Fruit fly (Drosophila melanogaster) ovary, adult (tissue): Measurements from ENCODE around the gene Coq8.

Experiments
- CG17801 ChIP-seq: fragments of 200-800 bp; optimal IDR thresholded peaks from 2 replicates; lab custom pipeline; 2019; ENCODE audit warnings: missing biosample characterization, mild to moderate bottlenecking, missing genetic modification characterization, moderate library complexity; ENCODE audit not compliant: partially characterized antibody

Coq8 gene

DNA sequence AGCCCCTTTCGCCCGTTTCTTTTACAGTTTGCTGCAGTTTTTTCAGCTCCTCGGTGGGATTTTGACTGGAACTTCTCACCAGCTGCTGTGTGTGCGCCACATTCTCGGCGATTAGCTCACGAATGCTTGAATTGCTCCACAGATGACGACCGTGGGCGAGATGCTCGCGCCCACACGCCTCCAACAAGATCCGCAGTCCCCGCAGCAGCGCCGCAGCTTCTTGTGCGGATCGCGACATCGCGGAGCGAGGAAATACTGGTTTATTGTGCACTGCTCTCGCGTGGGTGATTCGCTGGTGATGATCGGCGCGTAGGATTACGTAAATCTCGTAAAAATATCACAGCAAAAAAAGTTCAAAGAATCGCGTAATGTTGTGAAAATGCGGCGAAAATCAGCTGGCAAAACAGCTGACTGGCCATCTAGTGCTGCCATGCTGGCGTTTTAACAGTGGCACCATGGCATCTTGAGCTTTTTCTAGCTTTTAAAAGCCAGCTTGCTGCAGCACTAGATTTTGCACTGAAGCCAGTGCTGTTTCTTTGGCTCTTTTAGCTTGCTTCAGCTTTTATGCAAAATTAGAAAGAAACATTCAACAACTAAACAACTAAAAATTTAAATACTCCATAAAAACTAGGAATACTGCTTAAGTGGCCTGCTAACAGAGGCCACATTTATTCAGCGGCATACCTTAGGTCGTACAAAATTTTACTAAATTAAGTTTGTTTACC lies at the start of gene Coq8:
TSS of gene Coq8 (minus strand) at position 397 of the 725 bp plus-strand sequence.
- TF ChIP-seq CG17801 (GFP tag; lab: Kevin White, UChicago): no peak

- TF ChIP-seq CG17801 (GFP tag; lab: Kevin White, UChicago): no peak
Measured at dm6 chrX:12947670-12948069, 46.8 kb upstream of the Coq8 start.

- TF ChIP-seq CG17801 (GFP tag; lab: Kevin White, UChicago): no peak
Measured at dm6 chrX:12940396-12940795, 39.5 kb upstream of the Coq8 start.

dm6 chrX:12939951-12940350 lies 39.0 kb upstream of the Coq8 start:
- TF ChIP-seq CG17801 (GFP tag; lab: Kevin White, UChicago): no peak

DNA sequence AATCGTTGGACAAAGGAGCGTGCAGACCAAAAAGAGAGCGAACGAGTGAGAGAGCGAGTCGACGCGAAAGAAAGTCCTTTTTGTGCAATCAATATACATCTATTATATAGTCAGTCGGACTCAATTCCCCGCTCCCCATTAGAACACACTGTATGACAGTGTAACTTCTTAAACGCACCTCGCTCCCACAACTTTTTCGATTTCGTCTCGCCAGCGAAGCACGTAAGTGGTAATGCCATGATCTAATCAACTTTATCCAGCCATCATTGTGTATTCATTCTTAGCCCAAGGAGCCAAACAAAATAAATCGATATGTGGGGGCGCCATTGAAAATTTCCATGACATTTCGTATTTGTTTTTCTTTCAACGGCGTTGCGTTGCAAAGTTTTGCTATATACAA lies 38.1 kb upstream of the Coq8 start:
- no peak for TF ChIP-seq CG17801 (GFP tag; lab: Kevin White, UChicago)

- TF ChIP-seq CG17801 (GFP tag; lab: Kevin White, UChicago): no peak
Measured at dm6 chrX:12937825-12938520, 37.1 kb upstream of the Coq8 start.

dm6 chrX:12929817-12930216 lies 28.9 kb upstream of the Coq8 start:
- TF ChIP-seq CG17801 (GFP tag; lab: Kevin White, UChicago): no peak

DNA sequence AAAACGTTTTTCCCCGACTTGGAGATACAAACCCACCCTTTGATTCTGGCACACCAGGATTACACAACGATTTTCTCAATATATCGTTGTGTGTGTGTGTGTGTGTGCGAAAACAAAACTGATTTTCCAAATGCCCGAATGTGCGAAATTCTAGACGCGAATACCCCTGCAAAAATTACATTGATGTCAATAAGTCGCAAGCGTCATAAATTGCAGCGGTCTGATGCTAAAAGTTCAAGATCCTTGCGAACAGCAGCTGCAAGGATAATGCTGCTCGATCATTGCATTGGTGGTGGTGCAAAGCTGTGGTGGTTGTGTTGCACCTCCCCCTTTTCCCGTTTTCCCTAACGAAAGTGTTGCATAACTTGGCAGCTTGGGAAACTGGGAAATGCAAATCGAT lies 26.7 kb upstream of the Coq8 start:
- TF ChIP-seq CG17801 (GFP tag; lab: Kevin White, UChicago): no peak

DNA sequence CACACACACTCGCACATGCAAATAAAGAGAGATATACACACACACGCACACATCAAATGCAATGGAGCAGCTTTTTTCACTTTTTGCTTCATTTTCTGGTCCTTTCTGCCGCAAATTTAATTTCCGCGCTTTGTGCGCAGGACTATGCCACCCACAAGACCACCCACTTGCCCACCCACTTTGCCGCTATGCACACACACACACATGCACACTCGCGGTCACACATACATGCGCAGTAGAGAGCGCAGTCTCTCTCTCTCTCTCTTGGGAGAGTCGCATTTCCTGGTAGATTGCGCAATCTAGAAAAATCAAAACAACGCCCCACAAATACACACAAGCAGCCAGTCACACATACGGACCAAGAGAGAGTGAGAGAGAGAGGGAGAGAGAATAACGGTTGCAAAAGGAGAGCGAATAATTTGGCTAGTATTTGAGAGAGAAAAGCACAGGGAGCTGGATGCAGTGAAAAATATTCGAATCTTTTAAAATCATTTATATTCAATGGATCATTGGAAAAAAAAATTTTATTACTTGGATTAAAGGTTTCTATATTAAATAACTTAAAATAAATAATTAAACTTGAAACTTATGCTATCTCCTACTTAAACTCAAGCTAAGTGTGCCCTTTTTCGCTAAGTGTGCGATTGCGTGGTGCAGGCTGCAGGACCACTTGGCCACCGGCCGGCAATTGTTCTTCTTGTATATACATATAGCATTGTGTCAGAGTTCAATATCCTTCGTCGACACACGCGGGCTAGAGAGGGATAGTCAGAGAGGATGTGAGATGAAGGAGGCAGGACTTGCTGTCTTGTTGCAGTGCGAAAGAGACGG lies 24.7 kb upstream of the Coq8 start:
- no peak for TF ChIP-seq CG17801 (GFP tag; lab: Kevin White, UChicago)

DNA sequence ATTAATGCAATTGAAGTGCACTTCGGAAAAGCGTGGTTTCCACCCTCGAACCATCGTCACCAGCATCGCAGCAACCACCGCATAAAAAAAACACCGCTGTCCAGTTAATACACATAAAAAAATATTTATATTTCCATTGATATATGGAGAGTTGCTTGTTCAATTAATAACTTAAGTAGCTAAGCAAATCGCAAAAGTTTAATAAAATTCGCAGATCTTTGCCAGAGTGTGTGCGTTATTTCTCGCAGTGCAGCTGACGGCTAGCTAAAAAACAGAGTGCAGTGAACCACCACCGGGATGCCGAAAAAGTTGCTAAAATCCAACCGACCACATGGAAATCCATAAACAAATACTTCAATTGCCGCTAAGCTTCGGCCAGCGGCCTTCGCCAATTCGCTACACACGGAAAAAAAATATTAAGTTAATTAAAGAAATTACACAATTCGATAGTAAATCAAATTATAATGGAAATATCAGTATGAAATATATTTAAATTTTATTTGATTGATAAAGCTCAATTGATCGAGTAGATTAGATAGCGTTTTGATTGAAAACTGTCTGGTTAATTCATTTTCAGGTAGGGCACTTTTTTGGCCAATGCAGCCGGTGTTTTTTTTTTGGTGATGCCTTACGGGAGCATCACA lies 22.5 kb upstream of the Coq8 start:
- no peak for TF ChIP-seq CG17801 (GFP tag; lab: Kevin White, UChicago)

dm6 chrX:12922338-12922737 lies 21.4 kb upstream of the Coq8 start:
- TF ChIP-seq CG17801 (GFP tag; lab: Kevin White, UChicago): no peak

- TF ChIP-seq CG17801 (GFP tag; lab: Kevin White, UChicago): no peak
Measured at dm6 chrX:12919594-12919993, 18.7 kb upstream of the Coq8 start.

- no peak for TF ChIP-seq CG17801 (GFP tag; lab: Kevin White, UChicago)
Measured at dm6 chrX:12917177-12917576, 16.3 kb upstream of the Coq8 start, which contains the start of gene fne. Gene fne, plus strand, starts transcription at chrX:12917477.

- TF ChIP-seq CG17801 (GFP tag; lab: Kevin White, UChicago): no peak
Measured at dm6 chrX:12913729-12914128, 12.8 kb upstream of the Coq8 start.
